Worm (Caenorhabditis elegans) whole organism, L4 larva: ENCODE results near the gene bcl-11.

Experiments used
- F10B5.3 ChIP-seq: sonication (generic microtip); optimal IDR thresholded peaks from 2 replicates; lab custom pipeline; 2016; ENCODE audit warnings: mild to moderate bottlenecking, missing genetic modification characterization, missing compliant biosample characterization
- F37D6.2 ChIP-seq: sonication (generic microtip); optimal IDR thresholded peaks from 2 replicates; lab custom pipeline; 2016; ENCODE audit warnings: mild to moderate bottlenecking, missing genetic modification characterization, missing compliant biosample characterization
- F49E8.2 ChIP-seq: sonication (generic microtip); optimal IDR thresholded peaks from 2 replicates; lab custom pipeline; 2016; ENCODE audit warnings: missing compliant biosample characterization, mild to moderate bottlenecking, missing genetic modification characterization, borderline replicate concordance
- Y105C5A.15 ChIP-seq: fragments of 200-800 bp; sonication (Bioruptor generic); IDR thresholded peaks from 2 replicates; pipeline ENCODE4 v1.3.6; 2022; ENCODE audit warnings: missing genetic modification characterization, missing compliant biosample characterization
- Y48G9A.11 ChIP-seq: fragments of 200-800 bp; sonication (Bioruptor generic); IDR thresholded peaks from 2 replicates; pipeline ENCODE4 v1.3.6; 2022; ENCODE audit warnings: missing genetic modification reagents, missing genetic modification characterization, missing compliant biosample characterization
- Y5F2A.4 ChIP-seq: fragments of 200-800 bp; sonication (Bioruptor generic); optimal IDR thresholded peaks from 2 replicates; lab custom pipeline; 2018; ENCODE audit warnings: mild to moderate bottlenecking, missing genetic modification characterization, missing compliant biosample characterization
- aha-1 ChIP-seq: fragments of 150-350 bp; peaks from one replicate; lab custom pipeline; 2014; ENCODE audit warnings: missing biosample characterization, missing genetic modification characterization
- aly-2 ChIP-seq: sonication (generic microtip); optimal IDR thresholded peaks from 2 replicates; lab custom pipeline; 2018; ENCODE audit warnings: missing biosample characterization, missing genetic modification characterization
- attf-4 ChIP-seq: sonication (generic microtip); optimal IDR thresholded peaks from 3 replicates; lab custom pipeline; 2017; ENCODE audit warnings: missing biosample characterization, missing genetic modification characterization
- ceh-20 ChIP-seq: fragments of 200-800 bp; sonication (Bioruptor generic); IDR thresholded peaks from 2 replicates; pipeline ENCODE4 v1.3.6; 2022; ENCODE audit warnings: missing genetic modification reagents, missing genetic modification characterization, missing compliant biosample characterization
- ceh-28 ChIP-seq: fragments of 150-350 bp; optimal IDR thresholded peaks from 2 replicates; lab custom pipeline; 2014; ENCODE audit warnings: missing biosample characterization, missing genetic modification reagents, missing genetic modification characterization
- ceh-44 ChIP-seq: fragments of 200-800 bp; sonication (Bioruptor generic); IDR thresholded peaks from 2 replicates; pipeline ENCODE4 v1.3.6; 2022; ENCODE audit warnings: missing genetic modification reagents, missing genetic modification characterization, missing compliant biosample characterization
- ceh-82 ChIP-seq: sonication (generic microtip); optimal IDR thresholded peaks from 2 replicates; lab custom pipeline; 2017; ENCODE audit warnings: missing biosample characterization, missing genetic modification characterization
- daf-12 ChIP-seq: fragments of 150-350 bp; optimal IDR thresholded peaks from 2 replicates; lab custom pipeline; 2014; ENCODE audit warnings: missing biosample characterization, missing genetic modification reagents, missing genetic modification characterization
- daf-16 ChIP-seq, 3 experiments: sonication (generic microtip); optimal IDR thresholded peaks; 2 replicates each; lab custom pipeline; 2016 to 2017; ENCODE audit warnings: missing genetic modification characterization in 3 of 3, missing genetic modification reagents in 3 of 3, mild to moderate bottlenecking in 2 of 3, missing compliant biosample characterization in 2 of 3, missing biosample characterization in 1 of 3, moderate library complexity in 1 of 3
- daf-19 ChIP-seq: fragments of 200-800 bp; sonication (Bioruptor generic); conservative IDR thresholded peaks from 2 replicates; pipeline ENCODE4 v1.3.6; 2022; ENCODE audit warnings: missing genetic modification characterization, missing compliant biosample characterization
- dmd-6 ChIP-seq: fragments of 200-800 bp; sonication (Bioruptor generic); IDR thresholded peaks from 2 replicates; pipeline ENCODE4 v1.3.6; 2022; ENCODE audit warnings: missing genetic modification reagents, missing genetic modification characterization, missing compliant biosample characterization
- duxl-1 ChIP-seq: sonication (generic microtip); optimal IDR thresholded peaks from 2 replicates; lab custom pipeline; 2016; ENCODE audit warnings: mild to moderate bottlenecking, missing genetic modification characterization, moderate library complexity, missing compliant biosample characterization; ENCODE audit not compliant: poor library complexity
- dve-1 ChIP-seq: sonication (generic microtip); optimal IDR thresholded peaks from 2 replicates; lab custom pipeline; 2017; ENCODE audit warnings: antibody characterized with exemption, mild to moderate bottlenecking, missing genetic modification characterization, missing compliant biosample characterization; ENCODE audit not compliant: insufficient read depth
- hlh-11 ChIP-seq: fragments of 200-800 bp; sonication (Bioruptor generic); optimal IDR thresholded peaks from 2 replicates; lab custom pipeline; 2018; ENCODE audit warnings: mild to moderate bottlenecking, missing genetic modification characterization, missing compliant biosample characterization
- hlh-30 ChIP-seq: sonication (generic microtip); optimal IDR thresholded peaks from 2 replicates; lab custom pipeline; 2017; ENCODE audit warnings: antibody characterized with exemption, mild to moderate bottlenecking, missing genetic modification characterization, missing compliant biosample characterization; ENCODE audit not compliant: insufficient read depth
- lin-1 ChIP-seq: fragments of 200-800 bp; sonication (Bioruptor generic); IDR thresholded peaks from 2 replicates; pipeline ENCODE4 v1.3.6; 2022; ENCODE audit warnings: missing genetic modification reagents, missing genetic modification characterization, missing compliant biosample characterization
- lin-38 ChIP-seq: fragments of 200-800 bp; sonication (Bioruptor generic); IDR thresholded peaks from 2 replicates; pipeline ENCODE4 v1.3.6; 2022; ENCODE audit warnings: missing genetic modification reagents, missing genetic modification characterization, missing compliant biosample characterization
- lir-3 ChIP-seq: sonication (generic microtip); optimal IDR thresholded peaks from 2 replicates; lab custom pipeline; 2016; ENCODE audit warnings: mild to moderate bottlenecking, missing genetic modification characterization, missing compliant biosample characterization
- madf-5 ChIP-seq, 2 experiments: fragments of 200-800 bp; sonication (Bioruptor generic); IDR thresholded peaks; 2 replicates each; pipeline ENCODE4 v1.3.6; 2022; ENCODE audit warnings: missing compliant biosample characterization in 2 of 2, missing genetic modification characterization in 2 of 2
- madf-9 ChIP-seq: fragments of 200-800 bp; sonication (Bioruptor generic); conservative IDR thresholded peaks from 2 replicates; pipeline ENCODE4 v1.3.6; 2022; ENCODE audit warnings: missing genetic modification reagents, missing genetic modification characterization, missing compliant biosample characterization
- mdt-29 ChIP-seq: fragments of 200-800 bp; sonication (Bioruptor generic); IDR thresholded peaks from 2 replicates; pipeline ENCODE4 v1.3.6; 2022; ENCODE audit warnings: missing genetic modification reagents, missing genetic modification characterization, missing compliant biosample characterization
- mes-2 ChIP-seq: sonication (generic microtip); optimal IDR thresholded peaks from 2 replicates; lab custom pipeline; 2016; ENCODE audit warnings: missing genotype, mild to moderate bottlenecking, missing genetic modification characterization, missing compliant biosample characterization; ENCODE audit not compliant: poor library complexity, severe bottlenecking
- nhr-25 ChIP-seq: sonication (generic microtip); optimal IDR thresholded peaks from 2 replicates; lab custom pipeline; 2017; ENCODE audit warnings: missing genetic modification characterization, mild to moderate bottlenecking, missing compliant biosample characterization, antibody characterized with exemption, moderate library complexity, borderline replicate concordance; ENCODE audit not compliant: insufficient read depth
- nhr-28 ChIP-seq: fragments of 150-350 bp; optimal IDR thresholded peaks from 2 replicates; lab custom pipeline; 2014; ENCODE audit warnings: missing biosample characterization, missing genetic modification characterization
- nhr-42 ChIP-seq: fragments of 200-800 bp; sonication (Bioruptor generic); IDR thresholded peaks from 2 replicates; pipeline ENCODE4 v1.3.6; 2022; ENCODE audit warnings: missing genetic modification characterization, missing compliant biosample characterization
- nhr-76 ChIP-seq: fragments of 150-350 bp; optimal IDR thresholded peaks from 2 replicates; lab custom pipeline; 2014; ENCODE audit warnings: missing biosample characterization, missing genetic modification characterization
- php-3 ChIP-seq: fragments of 200-800 bp; sonication (Bioruptor generic); IDR thresholded peaks from 2 replicates; pipeline ENCODE4 v1.3.6; 2022; ENCODE audit warnings: missing genetic modification reagents, missing genetic modification characterization, missing compliant biosample characterization
- pqm-1 ChIP-seq: sonication (generic microtip); optimal IDR thresholded peaks from 2 replicates; lab custom pipeline; 2017; ENCODE audit warnings: missing biosample characterization, missing genetic modification characterization
- rbr-2 ChIP-seq: sonication (generic microtip); optimal IDR thresholded peaks from 2 replicates; lab custom pipeline; 2016; ENCODE audit warnings: missing genotype, missing genetic modification characterization, missing compliant biosample characterization
- sdz-12 ChIP-seq: fragments of 200-800 bp; sonication (Bioruptor generic); optimal IDR thresholded peaks from 2 replicates; lab custom pipeline; 2018; ENCODE audit warnings: mild to moderate bottlenecking, missing genetic modification characterization, missing compliant biosample characterization
- snpc-1.2 ChIP-seq: fragments of 200-800 bp; sonication (Bioruptor generic); IDR thresholded peaks from 2 replicates; pipeline ENCODE4 v1.3.6; 2022; ENCODE audit warnings: missing genetic modification reagents, missing genetic modification characterization, missing compliant biosample characterization
- tag-97 ChIP-seq: fragments of 200-800 bp; sonication (Bioruptor generic); IDR thresholded peaks from 2 replicates; pipeline ENCODE4 v1.3.6; 2022; ENCODE audit warnings: missing genetic modification characterization, missing compliant biosample characterization
- tra-1 ChIP-seq: fragments of 200-800 bp; sonication (Bioruptor generic); IDR thresholded peaks from 2 replicates; pipeline ENCODE4 v1.3.6; 2022; ENCODE audit warnings: missing genetic modification reagents, missing genetic modification characterization, missing compliant biosample characterization
- unc-39 ChIP-seq: sonication (generic microtip); optimal IDR thresholded peaks from 2 replicates; lab custom pipeline; 2017; ENCODE audit warnings: missing biosample characterization, missing genetic modification characterization
- unc-62 ChIP-seq, 3 experiments: fragments of 150-350 bp in 1 of 3; sonication (generic microtip); optimal IDR thresholded peaks in 2 of 3; peaks in 1 of 3; 1 replicate in 1 of 3; 2 replicates in 2 of 3; lab custom pipeline; 2014 to 2017; ENCODE audit warnings: missing biosample characterization in 3 of 3, missing genetic modification characterization in 3 of 3, missing genetic modification reagents in 3 of 3, missing genotype in 1 of 3
- zip-11 ChIP-seq: fragments of 200-800 bp; sonication (Bioruptor generic); IDR thresholded peaks from 2 replicates; pipeline ENCODE4 v1.3.6; 2022; ENCODE audit warnings: missing genetic modification characterization, missing compliant biosample characterization
- ztf-11 ChIP-seq: fragments of 150-350 bp; optimal IDR thresholded peaks from 2 replicates; lab custom pipeline; 2014; ENCODE audit warnings: missing biosample characterization, missing genetic modification characterization
- ztf-7 ChIP-seq: fragments of 150-350 bp; optimal IDR thresholded peaks from 2 replicates; lab custom pipeline; 2014; ENCODE audit warnings: missing biosample characterization, missing genetic modification characterization

bcl-11 gene

DNA sequence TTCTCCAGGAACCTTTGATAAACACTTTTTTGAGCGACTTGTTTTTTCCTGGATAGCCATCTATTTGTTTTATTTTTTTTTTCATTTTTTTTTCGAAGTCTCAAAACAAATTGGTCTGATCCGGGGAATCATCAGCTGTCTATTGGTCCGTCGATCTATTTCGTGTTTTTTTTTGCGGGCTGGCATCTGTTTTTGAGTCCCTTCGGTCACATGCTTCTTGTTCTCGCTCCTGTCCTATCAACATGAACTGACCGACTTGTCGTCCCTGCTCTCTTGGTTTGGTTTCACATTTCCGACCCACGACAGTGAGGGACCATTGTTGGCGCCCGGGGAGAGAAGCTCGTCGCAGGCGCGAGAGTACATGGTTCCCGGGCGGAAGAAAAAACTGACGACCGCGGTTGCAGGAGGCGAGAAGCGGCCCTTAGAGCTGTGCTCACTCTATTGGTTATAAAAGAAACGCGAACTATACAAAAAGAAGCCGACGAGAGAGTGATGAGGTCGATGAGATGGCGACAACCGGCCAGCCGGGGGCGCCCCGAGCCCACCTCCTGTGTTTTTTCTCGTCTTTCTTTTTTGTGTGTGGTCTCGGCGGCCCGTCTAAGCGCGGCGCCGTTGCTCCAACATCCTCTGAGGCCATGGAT lies 11.2 kb upstream of the bcl-11 start (continued):
- no peak for TF ChIP-seq lir-3
- TF ChIP-seq ceh-20 (GFP tag; lab: Robert Waterston, UW) = peak; percentile 45; the same call in 1 of the 2 replicates
- no peak for TF ChIP-seq snpc-1.2 (GFP tag; lab: Robert Waterston, UW)
- TF ChIP-seq ceh-44 (GFP tag; lab: Robert Waterston, UW) = no peak
- TF ChIP-seq sdz-12 (GFP tag; lab: Kevin White, UChicago) = no peak
- TF ChIP-seq F49E8.2 (tag; lab: Kevin White, UChicago) = no peak
- no peak for TF ChIP-seq madf-9 (GFP tag; lab: Robert Waterston, UW)
- TF ChIP-seq nhr-25 (tag; lab: Kevin White, UChicago) = no peak
- no peak for TF ChIP-seq daf-12 (tag; lab: Kevin White, UChicago)
- TF ChIP-seq tag-97 (GFP tag; lab: Robert Waterston, UW) = no peak
- no peak for TF ChIP-seq mdt-29 (GFP tag; lab: Robert Waterston, UW)
- TF ChIP-seq duxl-1 = no peak
- TF ChIP-seq unc-39 (tag; lab: Kevin White, UChicago) = no peak
- TF ChIP-seq tra-1 = peak; percentile 26; the same call in 1 of the 2 replicates
- no peak for TF ChIP-seq rbr-2
- TF ChIP-seq ceh-82 (tag; lab: Kevin White, UChicago) = no peak
- TF ChIP-seq lin-38 (GFP tag; lab: Robert Waterston, UW) = no peak

- peak; percentile 56 for TF ChIP-seq hlh-11
- TF ChIP-seq Y48G9A.11 (GFP tag; lab: Robert Waterston, UW) = no peak
Observed at ce11 chrV:6346043-6346618, 9.7 kb upstream of the bcl-11 start.

DNA sequence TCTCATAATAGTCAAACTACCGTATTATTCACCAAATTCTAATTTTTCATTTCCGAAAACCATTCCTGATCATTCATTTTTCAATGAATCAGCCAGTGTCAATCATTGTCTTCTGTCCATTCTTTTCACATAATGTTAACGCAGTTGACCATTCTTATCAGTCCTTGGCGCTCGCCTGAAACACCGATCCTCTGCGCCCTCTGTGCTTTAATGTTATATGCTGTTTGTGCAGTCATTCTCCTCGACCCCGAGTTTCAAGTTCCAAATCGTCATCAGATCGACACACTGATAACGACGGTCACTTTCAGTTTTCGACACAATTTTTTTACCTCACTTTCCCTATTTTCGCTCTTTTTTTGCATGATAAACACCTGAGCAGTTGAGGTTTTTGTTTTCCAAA lies 8.9 kb upstream of the bcl-11 start:
- no peak for TF ChIP-seq ceh-28 (tag; lab: Kevin White, UChicago)
- TF ChIP-seq lir-3 = no peak
- peak in 1 of 2 experiments; percentile 19 for TF ChIP-seq unc-62 (GFP tag; optimal IDR thresholded peaks at IDR 0.05 in 1 of 2; lab: Kevin White, UChicago)
- no peak for TF ChIP-seq unc-62 (tag; optimal IDR thresholded peaks at IDR 0.05; lab: Kevin White, UChicago)
- 0 out of 2 replicates have a peak, but pooled peaks have one; percentile 40 for TF ChIP-seq php-3 (GFP tag; lab: Robert Waterston, UW)
- TF ChIP-seq ztf-11 = no peak
- TF ChIP-seq dve-1 (tag; lab: Kevin White, UChicago) = peak; percentile 62
- TF ChIP-seq F37D6.2 (tag; lab: Kevin White, UChicago) = no peak
- no peak for TF ChIP-seq attf-4
- no peak for TF ChIP-seq aly-2
- TF ChIP-seq madf-5 (GFP tag; IDR thresholded peaks at IDR 0.05; lab: Robert Waterston, UW) = no peak
- no peak for TF ChIP-seq mes-2
- peak; percentile 85 for TF ChIP-seq nhr-28
- no peak for TF ChIP-seq F10B5.3 (tag; lab: Kevin White, UChicago)
- TF ChIP-seq ztf-7 (tag; lab: Kevin White, UChicago) = no peak
- peak; percentile 91 for TF ChIP-seq aha-1 (tag; lab: Kevin White, UChicago)
- TF ChIP-seq ceh-44 (GFP tag; lab: Robert Waterston, UW) = no peak
- peak; percentile 94 for TF ChIP-seq dmd-6
- TF ChIP-seq Y5F2A.4 (GFP tag; lab: Kevin White, UChicago) = no peak
- no peak for TF ChIP-seq daf-19 (GFP tag; lab: Robert Waterston, UW)
- TF ChIP-seq nhr-76 (tag; lab: Kevin White, UChicago) = no peak
- TF ChIP-seq lin-1 (GFP tag; lab: Robert Waterston, UW) = 0 out of 2 replicates have a peak, but pooled peaks have one; percentile 47
- TF ChIP-seq zip-11 (GFP tag; lab: Robert Waterston, UW) = no peak
- no peak for TF ChIP-seq tra-1
- TF ChIP-seq daf-16 (GFP tag; optimal IDR thresholded peaks at IDR 0.05; lab: Kevin White, UChicago) = no peak
- peak; percentile 54 for TF ChIP-seq daf-16 (tag; optimal IDR thresholded peaks at IDR 0.05; lab: Kevin White, UChicago)
- no peak for TF ChIP-seq nhr-42
- no peak for TF ChIP-seq rbr-2
- TF ChIP-seq tag-97 (GFP tag; lab: Robert Waterston, UW) = no peak
- TF ChIP-seq hlh-30 (tag; lab: Kevin White, UChicago) = peak; percentile 59
- TF ChIP-seq pqm-1 (tag; lab: Kevin White, UChicago) = peak; percentile 96
- no peak for TF ChIP-seq Y105C5A.15 (GFP tag; lab: Robert Waterston, UW)
- no peak for TF ChIP-seq ceh-20 (GFP tag; lab: Robert Waterston, UW)
